Worm (Caenorhabditis elegans) whole organism, late embryonic: Measurements from ENCODE around the gene F59A6.4.
A peak's percentile ranks its signal among the peaks of the same experiment; 100 is the strongest.

Experiments used
- C38D4.7 ChIP-seq: fragments of 200-800 bp; sonication (Bioruptor generic); optimal IDR thresholded peaks from 2 replicates; lab custom pipeline; 2018; ENCODE audit warnings: mild to moderate bottlenecking, missing genetic modification characterization, moderate library complexity, missing compliant biosample characterization
- F13H6.1 ChIP-seq: sonication (generic microtip); optimal IDR thresholded peaks from 2 replicates; lab custom pipeline; 2016; ENCODE audit warnings: missing genetic modification characterization, missing compliant biosample characterization
- T23F11.4 ChIP-seq: fragments of 200-800 bp; sonication (Bioruptor generic); optimal IDR thresholded peaks from 2 replicates; lab custom pipeline; 2018; ENCODE audit warnings: mild to moderate bottlenecking, missing genetic modification characterization, missing compliant biosample characterization
- ceh-14 ChIP-seq: sonication (generic microtip); optimal IDR thresholded peaks from 2 replicates; lab custom pipeline; 2016; ENCODE audit warnings: missing genotype, missing genetic modification characterization, missing compliant biosample characterization
- ceh-19 ChIP-seq: fragments of 200-800 bp; sonication (Bioruptor generic); optimal IDR thresholded peaks from 2 replicates; lab custom pipeline; 2018; ENCODE audit warnings: mild to moderate bottlenecking, missing genetic modification characterization, missing compliant biosample characterization
- ceh-2 ChIP-seq: sonication (generic microtip); optimal IDR thresholded peaks from 2 replicates; lab custom pipeline; 2016; ENCODE audit warnings: missing genotype, missing genetic modification characterization, missing compliant biosample characterization
- ceh-24 ChIP-seq: sonication (generic microtip); optimal IDR thresholded peaks from 2 replicates; lab custom pipeline; 2016; ENCODE audit warnings: mild to moderate bottlenecking, missing genetic modification characterization, missing compliant biosample characterization
- ceh-30 ChIP-seq: fragments of 150-350 bp; optimal IDR thresholded peaks from 2 replicates; lab custom pipeline; 2014; ENCODE audit warnings: missing biosample characterization, missing genetic modification characterization
- ceh-31 ChIP-seq: sonication (generic microtip); optimal IDR thresholded peaks from 2 replicates; lab custom pipeline; 2016; ENCODE audit warnings: missing genetic modification characterization, missing compliant biosample characterization
- ceh-34 ChIP-seq: sonication (generic microtip); optimal IDR thresholded peaks from 2 replicates; lab custom pipeline; 2016; ENCODE audit warnings: mild to moderate bottlenecking, missing genetic modification characterization, missing compliant biosample characterization
- ceh-48 ChIP-seq: sonication (generic microtip); optimal IDR thresholded peaks from 2 replicates; lab custom pipeline; 2016; ENCODE audit warnings: missing genetic modification characterization, inconsistent platforms, missing compliant biosample characterization
- ceh-6 ChIP-seq: fragments of 200-800 bp; sonication (Bioruptor generic); optimal IDR thresholded peaks from 2 replicates; lab custom pipeline; 2018; ENCODE audit warnings: mild to moderate bottlenecking, missing genetic modification characterization, missing compliant biosample characterization
- ceh-9 ChIP-seq: sonication (generic microtip); optimal IDR thresholded peaks from 2 replicates; lab custom pipeline; 2016; ENCODE audit warnings: mild to moderate bottlenecking, missing genetic modification characterization, inconsistent platforms, missing compliant biosample characterization
- dmd-4 ChIP-seq: sonication (generic microtip); optimal IDR thresholded peaks from 2 replicates; lab custom pipeline; 2016; ENCODE audit warnings: borderline replicate concordance, missing genetic modification characterization, missing compliant biosample characterization
- elt-2 ChIP-seq: sonication (generic microtip); optimal IDR thresholded peaks from 2 replicates; lab custom pipeline; 2016; ENCODE audit warnings: missing genetic modification reagents, missing genetic modification characterization, missing compliant biosample characterization
- eyg-1 ChIP-seq: sonication (generic microtip); optimal IDR thresholded peaks from 2 replicates; lab custom pipeline; 2016; ENCODE audit warnings: missing genotype, missing genetic modification characterization, missing compliant biosample characterization
- fax-1 ChIP-seq: sonication (generic microtip); optimal IDR thresholded peaks from 2 replicates; lab custom pipeline; 2016; ENCODE audit warnings: missing genotype, missing genetic modification characterization, missing compliant biosample characterization
- fkh-10 ChIP-seq: fragments of 150-350 bp; optimal IDR thresholded peaks from 2 replicates; lab custom pipeline; 2014; ENCODE audit warnings: missing biosample characterization, missing genetic modification reagents, missing genetic modification characterization
- fkh-6 ChIP-seq: sonication (generic microtip); optimal IDR thresholded peaks from 2 replicates; lab custom pipeline; 2016; ENCODE audit warnings: missing genetic modification characterization, missing compliant biosample characterization
- gmeb-2 ChIP-seq: sonication (generic microtip); optimal IDR thresholded peaks from 2 replicates; lab custom pipeline; 2016; ENCODE audit warnings: missing genetic modification characterization, inconsistent platforms, missing compliant biosample characterization
- hlh-8 ChIP-seq: sonication (generic microtip); optimal IDR thresholded peaks from 2 replicates; lab custom pipeline; 2016; ENCODE audit warnings: missing genotype, missing genetic modification characterization, missing compliant biosample characterization
- lim-6 ChIP-seq: sonication (generic microtip); optimal IDR thresholded peaks from 2 replicates; lab custom pipeline; 2016; ENCODE audit warnings: missing genetic modification characterization, missing compliant biosample characterization
- lin-11 ChIP-seq: fragments of 200-800 bp; sonication (Bioruptor generic); optimal IDR thresholded peaks from 2 replicates; lab custom pipeline; 2018; ENCODE audit warnings: mild to moderate bottlenecking, missing genetic modification characterization, missing compliant biosample characterization
- madf-2 ChIP-seq: sonication (generic microtip); optimal IDR thresholded peaks from 2 replicates; lab custom pipeline; 2017; ENCODE audit warnings: missing genetic modification characterization, missing compliant biosample characterization
- mec-3 ChIP-seq: sonication (generic microtip); optimal IDR thresholded peaks from 2 replicates; lab custom pipeline; 2016; ENCODE audit warnings: borderline replicate concordance, missing genetic modification characterization, missing compliant biosample characterization
- nfya-1 ChIP-seq: sonication (generic microtip); optimal IDR thresholded peaks from 2 replicates; lab custom pipeline; 2017; ENCODE audit warnings: missing genetic modification characterization, mild to moderate bottlenecking, missing compliant biosample characterization, antibody characterized with exemption, moderate library complexity
- pag-3 ChIP-seq: sonication (generic microtip); optimal IDR thresholded peaks from 2 replicates; lab custom pipeline; 2016; ENCODE audit warnings: missing compliant biosample characterization, missing genetic modification characterization, borderline replicate concordance
- pat-9 ChIP-seq: fragments of 200-800 bp; sonication (Bioruptor generic); optimal IDR thresholded peaks from 2 replicates; lab custom pipeline; 2018; ENCODE audit warnings: mild to moderate bottlenecking, missing genetic modification characterization, moderate library complexity, missing compliant biosample characterization
- pax-1 ChIP-seq: fragments of 150-350 bp; optimal IDR thresholded peaks from 2 replicates; lab custom pipeline; 2014; ENCODE audit warnings: missing biosample characterization, missing genetic modification characterization
- pha-2 ChIP-seq: sonication (generic microtip); optimal IDR thresholded peaks from 2 replicates; lab custom pipeline; 2017; ENCODE audit warnings: mild to moderate bottlenecking, missing genetic modification characterization, missing compliant biosample characterization
- pha-4 ChIP-seq: fragments of 150-350 bp; optimal IDR thresholded peaks from 2 replicates; lab custom pipeline; 2018; ENCODE audit warnings: missing biosample characterization, missing genetic modification reagents, missing genetic modification characterization
- pqm-1 ChIP-seq: sonication (generic microtip); optimal IDR thresholded peaks from 2 replicates; lab custom pipeline; 2016; ENCODE audit warnings: missing genetic modification characterization, missing compliant biosample characterization
- pros-1 ChIP-seq: fragments of 150-350 bp; optimal IDR thresholded peaks from 2 replicates; lab custom pipeline; 2014; ENCODE audit warnings: missing biosample characterization, missing genetic modification reagents, missing genetic modification characterization
- rnt-1 ChIP-seq: sonication (generic microtip); optimal IDR thresholded peaks from 2 replicates; lab custom pipeline; 2016; ENCODE audit warnings: missing genetic modification characterization, missing compliant biosample characterization
- sdc-2 ChIP-seq: sonication (generic microtip); optimal IDR thresholded peaks from 2 replicates; lab custom pipeline; 2016; ENCODE audit warnings: missing genotype, missing genetic modification characterization, missing compliant biosample characterization
- sox-2 ChIP-seq: fragments of 200-800 bp; sonication (Bioruptor generic); IDR thresholded peaks from 2 replicates; pipeline ENCODE4 v1.3.6; 2022; ENCODE audit warnings: missing genetic modification reagents, missing genetic modification characterization, missing compliant biosample characterization
- syd-9 ChIP-seq: sonication (generic microtip); optimal IDR thresholded peaks from 2 replicates; lab custom pipeline; 2016; ENCODE audit warnings: mild to moderate bottlenecking, missing genetic modification characterization, moderate library complexity, missing compliant biosample characterization
- tbx-2 ChIP-seq: sonication (generic microtip); optimal IDR thresholded peaks from 2 replicates; lab custom pipeline; 2016; ENCODE audit warnings: missing genetic modification characterization, missing compliant biosample characterization
- tbx-7 ChIP-seq: sonication (generic microtip); optimal IDR thresholded peaks from 2 replicates; lab custom pipeline; 2016; ENCODE audit warnings: missing genotype, missing genetic modification characterization, missing compliant biosample characterization
- ttx-3 ChIP-seq: sonication (generic microtip); optimal IDR thresholded peaks from 2 replicates; lab custom pipeline; 2016; ENCODE audit warnings: missing genetic modification reagents, missing genetic modification characterization, missing compliant biosample characterization
- unc-3 ChIP-seq, 2 experiments: fragments of 200-800 bp in 1 of 2; sonication (Bioruptor generic) in 1 of 2; sonication (generic microtip) in 1 of 2; conservative IDR thresholded peaks in 1 of 2; optimal IDR thresholded peaks in 1 of 2; 2 replicates each; pipeline versions ENCODE4 v1.3.6 to Lab custom; 2016 to 2022; ENCODE audit warnings: missing compliant biosample characterization in 2 of 2, missing genetic modification characterization in 2 of 2, missing genetic modification reagents in 1 of 2
- unc-42 ChIP-seq: sonication (generic microtip); optimal IDR thresholded peaks from 2 replicates; lab custom pipeline; 2016; ENCODE audit warnings: missing genotype, missing genetic modification characterization, missing compliant biosample characterization
- unc-55 ChIP-seq: sonication (generic microtip); optimal IDR thresholded peaks from 2 replicates; lab custom pipeline; 2017; ENCODE audit warnings: missing biosample characterization, missing genetic modification reagents, missing genetic modification characterization
- unc-86 ChIP-seq: sonication (generic microtip); optimal IDR thresholded peaks from 2 replicates; lab custom pipeline; 2016; ENCODE audit warnings: missing genetic modification characterization, missing compliant biosample characterization

The F59A6.4 gene

DNA sequence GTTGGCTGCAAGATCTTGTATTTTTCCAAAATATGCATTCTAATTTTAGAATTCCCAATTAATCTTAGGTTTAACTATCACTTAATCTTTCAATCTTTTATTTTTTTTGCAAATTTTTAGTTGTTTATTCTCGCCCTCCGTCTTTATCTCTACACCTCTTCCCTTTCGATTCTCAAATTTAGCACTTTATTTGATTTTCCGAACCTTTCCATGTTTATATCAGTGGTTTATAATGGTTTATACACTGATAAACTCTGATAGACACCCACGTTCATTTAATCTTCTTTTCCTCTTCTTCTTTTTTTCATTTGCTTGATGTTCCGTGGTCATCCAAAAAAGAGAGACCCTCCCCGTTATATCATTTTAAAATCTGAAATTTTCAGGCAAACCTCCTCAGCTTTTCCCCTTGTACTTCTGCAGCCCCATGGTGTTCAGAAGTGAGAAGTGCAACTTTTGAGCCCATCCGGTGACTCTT is 17.5 kb downstream of the F59A6.4 start, which contains the start of the genes nsy-1 and F59A6.13:
TSS of gene nsy-1 (plus strand) at position 377 of the 475 bp plus-strand sequence.
TSS of gene F59A6.13 (plus strand) at position 425 of the 475 bp plus-strand sequence.
- no peak for TF ChIP-seq ceh-19 (GFP tag; lab: Kevin White, UChicago)
- no peak for TF ChIP-seq nfya-1 (tag; lab: Kevin White, UChicago)
- TF ChIP-seq dmd-4 (tag; lab: Kevin White, UChicago), result no peak
- no peak for TF ChIP-seq lin-11
- TF ChIP-seq fkh-6 (tag; lab: Kevin White, UChicago), result no peak

DNA sequence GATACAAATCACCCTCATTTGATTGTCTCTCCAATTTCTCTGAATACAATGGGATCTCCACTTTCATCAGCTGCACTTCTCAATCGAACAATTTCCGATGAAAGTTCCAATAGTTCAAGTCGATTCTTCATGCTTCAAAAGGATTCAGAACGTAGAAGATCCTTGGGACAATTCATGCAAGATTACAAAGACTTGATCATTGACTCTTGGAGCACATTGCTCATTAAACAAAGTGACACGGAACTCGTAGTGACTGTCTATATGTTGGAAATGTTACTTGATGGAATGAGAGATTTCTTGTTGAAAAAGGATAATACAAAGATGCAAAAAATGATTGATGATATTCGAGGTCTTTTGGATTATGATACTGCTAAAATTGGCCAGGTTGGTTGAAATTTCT is 23.1 kb downstream of the F59A6.4 start:
- no peak for TF ChIP-seq ceh-34
- no peak for TF ChIP-seq T23F11.4 (GFP tag; lab: Kevin White, UChicago)
- no peak for TF ChIP-seq dmd-4 (tag; lab: Kevin White, UChicago)
- no peak for TF ChIP-seq unc-42 (tag; lab: Kevin White, UChicago)
- TF ChIP-seq rnt-1 (tag; lab: Kevin White, UChicago), result no peak
- no peak for TF ChIP-seq nfya-1 (tag; lab: Kevin White, UChicago)
- no peak for TF ChIP-seq unc-55 (GFP tag; lab: Kevin White, UChicago)
- TF ChIP-seq ceh-31 (tag; lab: Kevin White, UChicago), result no peak
- TF ChIP-seq ceh-30, result no peak

DNA sequence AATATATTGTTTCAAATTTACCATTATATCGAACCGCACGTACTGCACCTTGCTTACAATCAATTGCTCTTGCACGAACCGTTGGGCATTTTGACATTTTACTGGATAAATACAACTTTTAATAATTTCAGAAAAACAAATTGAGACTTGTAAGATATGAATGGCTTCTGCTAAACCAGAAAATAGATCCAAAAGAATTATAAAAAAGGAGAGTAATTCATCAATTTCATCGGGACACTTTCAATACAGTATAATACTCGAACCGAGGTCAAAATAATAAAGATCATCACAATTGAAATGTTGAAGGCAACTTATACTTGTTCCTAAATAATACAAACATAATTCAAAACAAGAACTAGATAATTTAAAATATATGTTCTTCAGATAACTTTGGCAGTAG is 26.7 kb downstream of the F59A6.4 start, which contains the start of gene wdr-83:
TSS of gene wdr-83 (minus strand) at position 101 of the 400 bp plus-strand sequence.
- TF ChIP-seq fkh-6 (tag; lab: Kevin White, UChicago) (no peak), ceh-2 (tag; lab: Kevin White, UChicago) (no peak), tbx-2 (tag; lab: Kevin White, UChicago) (no peak), ceh-19 (GFP tag; lab: Kevin White, UChicago) (no peak), fax-1 (tag; lab: Kevin White, UChicago) (no peak), pax-1 (tag; lab: Kevin White, UChicago) (no peak), ceh-14 (tag; lab: Kevin White, UChicago) (no peak), unc-42 (tag; lab: Kevin White, UChicago) (no peak), ttx-3 (no peak), rnt-1 (tag; lab: Kevin White, UChicago) (no peak), ceh-9 (tag; lab: Kevin White, UChicago) (no peak), eyg-1 (tag; lab: Kevin White, UChicago) (no peak), fkh-10 (no peak), C38D4.7 (no peak), lim-6 (tag; lab: Kevin White, UChicago) (no peak), unc-55 (GFP tag; lab: Kevin White, UChicago) (no peak), sox-2 (GFP tag; lab: Robert Waterston, UW) (no peak), mec-3 (tag; lab: Kevin White, UChicago) (no peak), syd-9 (tag; lab: Kevin White, UChicago) (no peak), ceh-31 (tag; lab: Kevin White, UChicago) (no peak)

DNA sequence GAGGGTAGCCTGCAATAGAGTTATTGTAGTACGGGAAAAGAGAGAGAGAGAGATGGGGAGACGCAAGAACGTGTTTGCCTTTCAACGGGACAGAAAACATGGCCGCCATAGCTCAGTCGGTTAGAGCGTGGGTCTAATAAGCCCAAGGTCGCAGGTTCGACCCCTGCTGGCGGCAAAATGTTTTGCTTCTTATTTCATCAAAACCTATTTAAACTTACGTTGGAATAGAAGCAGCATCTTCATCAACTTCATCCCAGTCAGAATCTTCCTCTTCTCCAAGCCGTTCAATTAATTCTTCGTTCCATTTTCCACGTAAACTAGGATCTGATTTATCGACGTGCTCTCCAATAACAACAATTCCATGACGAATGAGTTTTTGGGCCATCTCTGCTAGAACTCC is 27.8 kb downstream of the F59A6.4 start:
- TF ChIP-seq unc-42 (tag; lab: Kevin White, UChicago) (peak; percentile 78), ceh-6 (GFP tag; lab: Kevin White, UChicago) (peak; percentile 90), ceh-24 (tag; lab: Kevin White, UChicago) (peak; percentile 72), ceh-14 (tag; lab: Kevin White, UChicago) (peak; percentile 77), F13H6.1 (tag; lab: Kevin White, UChicago) (peak; percentile 86), lin-11 (peak; percentile 75), unc-3 (GFP tag; conservative IDR thresholded peaks at IDR 0.05; lab: Robert Waterston, UW) (peak; percentile 86), unc-3 (tag; optimal IDR thresholded peaks at IDR 0.05; lab: Kevin White, UChicago) (peak; percentile 81), pat-9 (peak; percentile 88), lim-6 (tag; lab: Kevin White, UChicago) (no peak), pha-2 (tag; lab: Kevin White, UChicago) (peak; percentile 88), pax-1 (tag; lab: Kevin White, UChicago) (no peak), ceh-48 (tag; lab: Kevin White, UChicago) (peak; percentile 77), hlh-8 (tag; lab: Kevin White, UChicago) (peak; percentile 79), pros-1 (tag; lab: Kevin White, UChicago) (peak; percentile 34), elt-2 (tag; lab: Kevin White, UChicago) (peak; percentile 100), tbx-7 (tag; lab: Kevin White, UChicago) (peak; percentile 7), unc-86 (peak; percentile 89), sdc-2 (tag; lab: Kevin White, UChicago) (peak; percentile 90), pha-4 (tag; lab: Kevin White, UChicago) (no peak), nfya-1 (tag; lab: Kevin White, UChicago) (peak; percentile 78), rnt-1 (tag; lab: Kevin White, UChicago) (peak; percentile 58), madf-2 (tag; lab: Kevin White, UChicago) (peak; percentile 81), pag-3 (tag; lab: Kevin White, UChicago) (peak; percentile 15), gmeb-2 (tag; lab: Kevin White, UChicago) (peak; percentile 87), pqm-1 (tag; lab: Kevin White, UChicago) (peak; percentile 73)
